Fruit fly (Drosophila melanogaster): ENCODE measurements around the gene COX7AL.

DNA sequence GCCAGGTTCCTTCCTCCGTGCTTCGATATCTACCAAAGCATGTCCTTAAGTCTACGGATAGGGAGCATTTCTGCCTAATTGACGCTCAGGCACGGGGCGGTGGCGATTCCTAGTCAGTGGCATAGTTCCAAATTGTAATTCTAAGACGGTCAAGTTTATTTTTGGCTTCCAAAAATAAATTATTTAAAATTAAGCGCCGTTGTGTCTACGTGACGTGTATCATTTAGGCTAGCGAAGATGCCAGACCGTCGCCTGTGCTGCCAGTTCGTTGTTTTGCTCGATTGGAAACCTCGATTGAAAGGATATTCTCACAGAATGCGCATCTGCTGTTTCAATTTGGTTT, 5.6 kb downstream of the COX7AL start:
- TF ChIP-seq CTCF (optimal IDR thresholded peaks at IDR 0.05), result no peak
- TF ChIP-seq CG8478 (optimal IDR thresholded peaks at IDR 0.05), result no peak

All from S2 (cell line).